Worm (Caenorhabditis elegans): ENCODE data around the gene grk-1.

- no peak for TF ChIP-seq him-1 (tag; optimal IDR thresholded peaks at IDR 0.05)
- TF ChIP-seq W03F9.2 (tag; optimal IDR thresholded peaks at IDR 0.05) = no peak
- no peak for TF ChIP-seq dao-5 (tag; optimal IDR thresholded peaks at IDR 0.05)
Observed at ce11 chrX:9965275-9965674, 33.7 kb downstream of the grk-1 start, which contains the start of gene pssy-1.
